Worm (Caenorhabditis elegans) whole organism, L3 larva: ENCODE data around the gene C08D8.7.

Source experiments
- ceh-82 ChIP-seq: fragments of 150-350 bp; optimal IDR thresholded peaks from 2 replicates; lab custom pipeline; 2014; ENCODE audit warnings: missing biosample characterization, missing genetic modification characterization
- egl-27 ChIP-seq: sonication (generic microtip); optimal IDR thresholded peaks from 4 replicates; lab custom pipeline; 2017; ENCODE audit warnings: missing biosample characterization, missing genetic modification reagents, missing genetic modification characterization
- nhr-11 ChIP-seq: fragments of 150-350 bp; optimal IDR thresholded peaks from 2 replicates; lab custom pipeline; 2014; ENCODE audit warnings: missing biosample characterization, missing genetic modification characterization
- nhr-237 ChIP-seq: fragments of 150-350 bp; optimal IDR thresholded peaks from 2 replicates; lab custom pipeline; 2014; ENCODE audit warnings: missing biosample characterization, missing genetic modification characterization
- nhr-25 ChIP-seq: sonication (generic microtip); optimal IDR thresholded peaks from 2 replicates; lab custom pipeline; 2017; ENCODE audit warnings: missing biosample characterization, missing genetic modification characterization
- tbx-2 ChIP-seq: sonication (generic microtip); optimal IDR thresholded peaks from 2 replicates; lab custom pipeline; 2016; ENCODE audit warnings: mild to moderate bottlenecking, missing genetic modification characterization, missing compliant biosample characterization
- unc-62 ChIP-seq: fragments of 150-350 bp; sonication (generic microtip); optimal IDR thresholded peaks from 4 replicates; lab custom pipeline; 2014; ENCODE audit warnings: missing biosample characterization, missing genetic modification reagents, missing genetic modification characterization
- zag-1 ChIP-seq: fragments of 150-350 bp; optimal IDR thresholded peaks from 2 replicates; lab custom pipeline; 2014; ENCODE audit warnings: missing biosample characterization, missing genetic modification characterization

DNA sequence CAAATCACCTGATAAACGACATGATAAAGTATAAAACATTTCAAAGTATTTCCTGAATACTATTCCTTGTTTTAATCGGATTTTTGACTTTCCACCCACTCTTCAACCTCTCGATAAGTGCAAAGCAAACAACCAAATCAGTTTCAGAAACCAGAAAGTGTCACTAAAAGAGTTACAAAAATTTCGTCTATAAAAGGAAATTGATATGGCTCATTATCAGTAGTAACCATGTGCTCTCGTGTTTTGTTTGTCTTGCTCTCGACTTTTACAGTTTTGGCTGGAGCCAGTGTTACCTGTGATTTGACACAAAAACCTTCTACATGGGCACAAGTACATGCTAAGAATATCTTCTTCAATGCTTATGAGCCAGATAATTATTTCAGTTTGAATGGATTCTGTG, 42.7 kb downstream of the C08D8.7 start, which contains the start of gene F52E1.14:
- TF ChIP-seq nhr-11 (tag; lab: Kevin White, UChicago) (no peak), egl-27 (tag; lab: Kevin White, UChicago) (no peak), zag-1 (tag; lab: Kevin White, UChicago) (no peak), ceh-82 (tag; lab: Kevin White, UChicago) (no peak), tbx-2 (tag; lab: Kevin White, UChicago) (no peak), unc-62 (GFP tag; lab: Kevin White, UChicago) (no peak), nhr-237 (no peak), nhr-25 (tag; lab: Kevin White, UChicago) (no peak)
